Worm (Caenorhabditis elegans) whole organism, young adult: Measurements from ENCODE around the gene rfip-1.
A peak's percentile ranks its signal among the peaks of the same experiment; 100 is the strongest.

Source experiments
- B0336.3 ChIP-seq: fragments of 200-800 bp; sonication (Bioruptor generic); IDR thresholded peaks from 2 replicates; pipeline ENCODE4 v1.3.6; 2022; ENCODE audit warnings: missing genetic modification characterization, missing compliant biosample characterization
- C06A6.2 ChIP-seq: fragments of 200-800 bp; sonication (Bioruptor generic); conservative IDR thresholded peaks from 2 replicates; pipeline ENCODE4 v1.3.6; 2022; ENCODE audit warnings: missing genetic modification characterization, missing compliant biosample characterization
- C17E4.6 ChIP-seq: fragments of 200-800 bp; sonication (Bioruptor generic); IDR thresholded peaks from 2 replicates; pipeline ENCODE4 v1.3.6; 2022; ENCODE audit warnings: missing genetic modification reagents, missing genetic modification characterization, missing compliant biosample characterization
- D2030.7 ChIP-seq: fragments of 200-800 bp; sonication (Bioruptor generic); IDR thresholded peaks from 2 replicates; pipeline ENCODE4 v1.3.6; 2022; ENCODE audit warnings: missing genetic modification reagents, missing genetic modification characterization, missing compliant biosample characterization
- F10E7.11 ChIP-seq: sonication (generic microtip); optimal IDR thresholded peaks from 2 replicates; lab custom pipeline; 2017; ENCODE audit warnings: mild to moderate bottlenecking, missing genetic modification characterization, moderate library complexity, missing compliant biosample characterization
- F55B11.4 ChIP-seq: sonication (generic microtip); optimal IDR thresholded peaks from 2 replicates; lab custom pipeline; 2016; ENCODE audit warnings: missing compliant biosample characterization, missing genetic modification characterization, borderline replicate concordance; ENCODE audit not compliant: insufficient read depth
- F57C9.4 ChIP-seq: sonication (generic microtip); optimal IDR thresholded peaks from 2 replicates; lab custom pipeline; 2017; ENCODE audit warnings: mild to moderate bottlenecking, missing genetic modification characterization, missing compliant biosample characterization
- K12H6.12 ChIP-seq: fragments of 200-800 bp; sonication (Bioruptor generic); optimal IDR thresholded peaks from 2 replicates; lab custom pipeline; 2018; ENCODE audit warnings: mild to moderate bottlenecking, missing genetic modification characterization, missing compliant biosample characterization
- akir-1 ChIP-seq: fragments of 200-800 bp; sonication (Bioruptor generic); optimal IDR thresholded peaks from 2 replicates; lab custom pipeline; 2018; ENCODE audit warnings: mild to moderate bottlenecking, missing genetic modification characterization, moderate library complexity, missing compliant biosample characterization
- aptf-3 ChIP-seq: fragments of 200-800 bp; sonication (Bioruptor generic); IDR thresholded peaks from 2 replicates; pipeline ENCODE4 v1.3.6; 2022; ENCODE audit warnings: missing genetic modification characterization, missing compliant biosample characterization
- attf-6 ChIP-seq: fragments of 200-800 bp; sonication (Bioruptor generic); IDR thresholded peaks from 2 replicates; pipeline ENCODE4 v1.3.6; 2022; ENCODE audit warnings: missing genetic modification reagents, missing genetic modification characterization, missing compliant biosample characterization
- bed-1 ChIP-seq: fragments of 200-800 bp; sonication (Bioruptor generic); IDR thresholded peaks from 2 replicates; pipeline ENCODE4 v1.3.6; 2022; ENCODE audit warnings: missing genetic modification reagents, missing genetic modification characterization, missing compliant biosample characterization
- cebp-1 ChIP-seq, 2 experiments: fragments of 200-800 bp in 1 of 2; sonication (Bioruptor generic) in 1 of 2; sonication (generic microtip) in 1 of 2; IDR thresholded peaks in 1 of 2; optimal IDR thresholded peaks in 1 of 2; 2 replicates each; pipeline versions ENCODE4 v1.3.6 to Lab custom; 2017 to 2022; ENCODE audit warnings: missing compliant biosample characterization in 2 of 2, missing genetic modification characterization in 2 of 2, mild to moderate bottlenecking in 1 of 2, missing genetic modification reagents in 1 of 2, moderate library complexity in 1 of 2
- ceh-100 ChIP-seq: fragments of 200-800 bp; sonication (Bioruptor generic); IDR thresholded peaks from 2 replicates; pipeline ENCODE4 v1.3.6; 2022; ENCODE audit warnings: missing genetic modification reagents, missing genetic modification characterization, missing compliant biosample characterization
- ceh-27 ChIP-seq: fragments of 200-800 bp; sonication (Bioruptor generic); optimal IDR thresholded peaks from 2 replicates; lab custom pipeline; 2018; ENCODE audit warnings: mild to moderate bottlenecking, missing genetic modification characterization, moderate library complexity, missing compliant biosample characterization
- ceh-40 ChIP-seq: fragments of 200-800 bp; sonication (Bioruptor generic); IDR thresholded peaks from 2 replicates; pipeline ENCODE4 v1.3.6; 2022; ENCODE audit warnings: missing genetic modification characterization, missing compliant biosample characterization
- ceh-58 ChIP-seq: fragments of 200-800 bp; sonication (Bioruptor generic); IDR thresholded peaks from 2 replicates; pipeline ENCODE4 v1.3.6; 2022; ENCODE audit warnings: missing genetic modification characterization, missing compliant biosample characterization
- chd-7 ChIP-seq: sonication (generic microtip); optimal IDR thresholded peaks from 2 replicates; lab custom pipeline; 2016; ENCODE audit warnings: mild to moderate bottlenecking, missing genetic modification characterization, moderate library complexity, missing compliant biosample characterization
- egl-18 ChIP-seq: fragments of 200-800 bp; sonication (Bioruptor generic); IDR thresholded peaks from 2 replicates; pipeline ENCODE4 v1.3.6; 2022; ENCODE audit warnings: missing genetic modification reagents, missing genetic modification characterization, missing compliant biosample characterization
- egl-44 ChIP-seq: fragments of 200-800 bp; sonication (Bioruptor generic); IDR thresholded peaks from 2 replicates; pipeline ENCODE4 v1.3.6; 2022; ENCODE audit warnings: missing genetic modification reagents, missing genetic modification characterization, missing compliant biosample characterization
- egrh-3 ChIP-seq: fragments of 200-800 bp; sonication (Bioruptor generic); IDR thresholded peaks from 2 replicates; pipeline ENCODE4 v1.3.6; 2022; ENCODE audit warnings: missing genetic modification reagents, missing genetic modification characterization, missing compliant biosample characterization
- ets-4 ChIP-seq: fragments of 200-800 bp; sonication (Bioruptor generic); optimal IDR thresholded peaks from 2 replicates; lab custom pipeline; 2018; ENCODE audit warnings: mild to moderate bottlenecking, missing genetic modification characterization, missing compliant biosample characterization
- fkh-3 ChIP-seq: sonication (generic microtip); optimal IDR thresholded peaks from 2 replicates; lab custom pipeline; 2016; ENCODE audit warnings: mild to moderate bottlenecking, missing genetic modification characterization, missing compliant biosample characterization
- hlh-26 ChIP-seq: fragments of 200-800 bp; sonication (Bioruptor generic); conservative IDR thresholded peaks from 2 replicates; pipeline ENCODE4 v1.3.6; 2022; ENCODE audit warnings: missing genetic modification reagents, missing genetic modification characterization, missing compliant biosample characterization
- hrde-1 ChIP-seq: sonication (generic microtip); optimal IDR thresholded peaks from 2 replicates; lab custom pipeline; 2016; ENCODE audit warnings: missing genetic modification characterization, mild to moderate bottlenecking, missing compliant biosample characterization, moderate library complexity, missing genotype, missing genetic modification reagents, borderline replicate concordance
- lag-1 ChIP-seq: fragments of 200-800 bp; sonication (Bioruptor generic); IDR thresholded peaks from 2 replicates; pipeline ENCODE4 v1.3.6; 2022; ENCODE audit warnings: missing genetic modification reagents, missing genetic modification characterization, missing compliant biosample characterization
- let-526 ChIP-seq: fragments of 200-800 bp; sonication (Bioruptor generic); IDR thresholded peaks from 2 replicates; pipeline ENCODE4 v1.3.6; 2022; ENCODE audit warnings: missing genetic modification reagents, missing genetic modification characterization, missing compliant biosample characterization
- let-607 ChIP-seq, 2 experiments: fragments of 200-800 bp in 1 of 2; sonication (Bioruptor generic) in 1 of 2; sonication (generic microtip) in 1 of 2; optimal IDR thresholded peaks; 2 replicates each; lab custom pipeline; 2016 to 2018; ENCODE audit warnings: mild to moderate bottlenecking in 2 of 2, missing compliant biosample characterization in 2 of 2, missing genetic modification characterization in 2 of 2, moderate library complexity in 2 of 2, missing genotype in 1 of 2
- lin-26 ChIP-seq: fragments of 200-800 bp; sonication (Bioruptor generic); IDR thresholded peaks from 2 replicates; pipeline ENCODE4 v1.3.6; 2022; ENCODE audit warnings: missing genetic modification reagents, missing genetic modification characterization, missing compliant biosample characterization
- lin-40 ChIP-seq: sonication (generic microtip); optimal IDR thresholded peaks from 2 replicates; lab custom pipeline; 2016; ENCODE audit warnings: missing genetic modification characterization, mild to moderate bottlenecking, missing compliant biosample characterization, missing genotype, missing genetic modification reagents
- lsy-27 ChIP-seq: sonication (generic microtip); optimal IDR thresholded peaks from 2 replicates; lab custom pipeline; 2017; ENCODE audit warnings: missing genetic modification characterization, mild to moderate bottlenecking, missing compliant biosample characterization, antibody characterized with exemption, missing genotype, borderline replicate concordance; ENCODE audit not compliant: insufficient read depth
- madf-3 ChIP-seq: fragments of 200-800 bp; sonication (Bioruptor generic); IDR thresholded peaks from 2 replicates; pipeline ENCODE4 v1.3.6; 2022; ENCODE audit warnings: missing genetic modification reagents, missing genetic modification characterization, missing compliant biosample characterization
- mxl-1 ChIP-seq: sonication (generic microtip); optimal IDR thresholded peaks from 2 replicates; lab custom pipeline; 2016; ENCODE audit warnings: missing genetic modification characterization, missing compliant biosample characterization
- nfya-1 ChIP-seq: sonication (generic microtip); optimal IDR thresholded peaks from 2 replicates; lab custom pipeline; 2017; ENCODE audit warnings: antibody characterized with exemption, missing compliant biosample characterization, missing genetic modification characterization, borderline replicate concordance; ENCODE audit not compliant: insufficient read depth
- nfyb-1 ChIP-seq: fragments of 200-800 bp; sonication (Bioruptor generic); IDR thresholded peaks from 2 replicates; pipeline ENCODE4 v1.3.6; 2022; ENCODE audit warnings: missing genetic modification reagents, missing genetic modification characterization, missing compliant biosample characterization
- nhr-27 ChIP-seq: fragments of 200-800 bp; sonication (Bioruptor generic); optimal IDR thresholded peaks from 2 replicates; lab custom pipeline; 2018; ENCODE audit warnings: mild to moderate bottlenecking, missing genetic modification characterization, moderate library complexity, missing compliant biosample characterization
- pbrm-1 ChIP-seq: fragments of 200-800 bp; sonication (Bioruptor generic); IDR thresholded peaks from 2 replicates; pipeline ENCODE4 v1.3.6; 2022; ENCODE audit warnings: missing genetic modification reagents, missing genetic modification characterization, missing compliant biosample characterization
- pha-4 ChIP-seq: fragments of 150-350 bp; sonication (generic microtip); optimal IDR thresholded peaks from 2 replicates; lab custom pipeline; 2014; ENCODE audit warnings: missing biosample characterization, missing genetic modification reagents, missing genetic modification characterization
- rcor-1 ChIP-seq: fragments of 200-800 bp; sonication (Bioruptor generic); IDR thresholded peaks from 2 replicates; pipeline ENCODE4 v1.3.6; 2022; ENCODE audit warnings: missing genetic modification reagents, missing genetic modification characterization, missing compliant biosample characterization
- sdz-38 ChIP-seq: sonication (generic microtip); optimal IDR thresholded peaks from 2 replicates; lab custom pipeline; 2016; ENCODE audit warnings: missing genotype, missing genetic modification characterization, missing compliant biosample characterization
- sptf-2 ChIP-seq: fragments of 200-800 bp; sonication (Bioruptor generic); optimal IDR thresholded peaks from 2 replicates; lab custom pipeline; 2018; ENCODE audit warnings: mild to moderate bottlenecking, missing genetic modification characterization, missing compliant biosample characterization
- tbx-9 ChIP-seq: sonication (generic microtip); optimal IDR thresholded peaks from 2 replicates; lab custom pipeline; 2016; ENCODE audit warnings: borderline replicate concordance, missing genetic modification characterization, inconsistent platforms, missing compliant biosample characterization
- tlf-1 ChIP-seq: fragments of 200-800 bp; sonication (Bioruptor generic); optimal IDR thresholded peaks from 2 replicates; lab custom pipeline; 2018; ENCODE audit warnings: mild to moderate bottlenecking, missing genetic modification characterization, missing compliant biosample characterization
- unc-130 ChIP-seq: sonication (generic microtip); optimal IDR thresholded peaks from 2 replicates; lab custom pipeline; 2016; ENCODE audit warnings: missing genetic modification reagents, missing genetic modification characterization, missing compliant biosample characterization
- xnd-1 ChIP-seq: sonication (generic microtip); optimal IDR thresholded peaks from 2 replicates; lab custom pipeline; 2016; ENCODE audit warnings: missing genotype, missing genetic modification reagents, missing genetic modification characterization, missing compliant biosample characterization
- ztf-26 ChIP-seq: sonication (generic microtip); optimal IDR thresholded peaks from 2 replicates; lab custom pipeline; 2017; ENCODE audit warnings: missing genetic modification characterization, missing compliant biosample characterization
- ztf-6 ChIP-seq: fragments of 200-800 bp; sonication (Bioruptor generic); IDR thresholded peaks from 2 replicates; pipeline ENCODE4 v1.3.6; 2022; ENCODE audit warnings: missing genetic modification reagents, missing genetic modification characterization, missing compliant biosample characterization

Gene rfip-1

DNA sequence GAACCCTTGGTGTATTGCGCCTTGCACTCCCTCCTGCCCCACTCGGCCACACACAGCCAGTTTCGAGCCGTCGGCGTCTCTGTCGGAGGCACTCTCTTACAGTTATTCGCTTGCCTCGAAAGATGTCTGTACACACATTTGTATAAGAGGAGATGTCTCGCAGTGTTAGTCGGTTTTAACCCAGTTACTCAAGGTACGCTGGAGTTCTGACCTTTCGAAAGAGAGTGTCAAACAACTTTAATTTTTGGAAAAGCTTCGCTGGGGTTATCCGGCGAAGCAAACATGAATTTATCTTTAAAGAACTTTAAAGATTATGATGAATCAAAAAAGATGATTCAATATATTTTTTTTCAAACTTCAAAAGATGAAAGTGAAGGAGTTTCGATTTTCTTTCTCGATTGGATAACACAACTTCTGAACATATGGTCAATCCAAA is 39.6 kb upstream of the rfip-1 start (continued):
- TF ChIP-seq hlh-26 = no peak
- peak; percentile 99 for TF ChIP-seq ceh-27 (GFP tag; lab: Kevin White, UChicago)
- TF ChIP-seq attf-6 (GFP tag; lab: Robert Waterston, UW) = peak; percentile 100
- TF ChIP-seq chd-7 = peak; percentile 100
- TF ChIP-seq tlf-1 (GFP tag; lab: Kevin White, UChicago) = peak; percentile 99
- peak; percentile 99 for TF ChIP-seq lin-40 (tag; lab: Kevin White, UChicago)
- peak; percentile 80 for TF ChIP-seq ceh-40 (GFP tag; lab: Robert Waterston, UW)
- peak; percentile 96 for TF ChIP-seq lin-26 (GFP tag; lab: Robert Waterston, UW)
- TF ChIP-seq D2030.7 = peak; percentile 99
- TF ChIP-seq ets-4 (GFP tag; lab: Kevin White, UChicago) = peak; percentile 94
- TF ChIP-seq tbx-9 (tag; lab: Kevin White, UChicago) = no peak
- peak; percentile 94 for TF ChIP-seq unc-130 (GFP tag; lab: Kevin White, UChicago)
- peak; percentile 93 for TF ChIP-seq nhr-27 (tag; lab: Kevin White, UChicago)
- TF ChIP-seq egrh-3 (GFP tag; lab: Robert Waterston, UW) = peak; percentile 84
- TF ChIP-seq nfyb-1 (GFP tag; lab: Robert Waterston, UW) = peak; percentile 99
- peak; percentile 59 for TF ChIP-seq sdz-38 (tag; lab: Kevin White, UChicago)
- TF ChIP-seq ztf-6 (GFP tag; lab: Robert Waterston, UW) = peak; percentile 95
- TF ChIP-seq C06A6.2 (GFP tag; lab: Robert Waterston, UW) = peak; percentile 99
- peak; percentile 98 for TF ChIP-seq ztf-26 (tag; lab: Kevin White, UChicago)
- TF ChIP-seq B0336.3 (GFP tag; lab: Robert Waterston, UW) = peak; percentile 100
- peak; percentile 99 for TF ChIP-seq rcor-1 (GFP tag; lab: Robert Waterston, UW)
- peak; percentile 87 for TF ChIP-seq mxl-1 (tag; lab: Kevin White, UChicago)
- TF ChIP-seq let-526 = peak; percentile 97
- TF ChIP-seq hrde-1 (tag; lab: Kevin White, UChicago) = peak; percentile 94
- peak; percentile 99 for TF ChIP-seq K12H6.12 (tag; lab: Kevin White, UChicago)
- TF ChIP-seq lag-1 (GFP tag; lab: Robert Waterston, UW) = peak; percentile 94
- TF ChIP-seq egl-44 (GFP tag; lab: Robert Waterston, UW) = peak; percentile 95
- peak; percentile 95 for TF ChIP-seq madf-3 (GFP tag; lab: Robert Waterston, UW)
- TF ChIP-seq C17E4.6 (GFP tag; lab: Robert Waterston, UW) = peak; percentile 99
- peak; percentile 83 for TF ChIP-seq akir-1 (GFP tag; lab: Kevin White, UChicago)
- peak; percentile 81 for TF ChIP-seq aptf-3
- TF ChIP-seq nfya-1 = no peak
- peak; percentile 95 for TF ChIP-seq egl-18
- peak; percentile 86 for TF ChIP-seq fkh-3
- peak; percentile 99 for TF ChIP-seq pha-4 (tag; lab: Kevin White, UChicago)
- TF ChIP-seq F10E7.11 (tag; lab: Kevin White, UChicago) = peak; percentile 88
- peak; percentile 93 for TF ChIP-seq lsy-27
- TF ChIP-seq bed-1 (GFP tag; lab: Robert Waterston, UW) = peak; percentile 77; the same call in 1 of the 2 replicates
- peak; percentile 91 for TF ChIP-seq cebp-1 (GFP tag; IDR thresholded peaks at IDR 0.05; lab: Robert Waterston, UW)
- TF ChIP-seq cebp-1 (tag; optimal IDR thresholded peaks at IDR 0.05; lab: Kevin White, UChicago) = peak; percentile 98
- TF ChIP-seq ceh-58 (GFP tag; lab: Robert Waterston, UW) = peak; percentile 61; the same call in 1 of the 2 replicates
- peak; percentile 71 for TF ChIP-seq xnd-1
- TF ChIP-seq F55B11.4 (tag; lab: Kevin White, UChicago) = no peak
- TF ChIP-seq ceh-100 (GFP tag; lab: Robert Waterston, UW) = peak; percentile 95
- peak; percentile 96 for TF ChIP-seq F57C9.4 (tag; lab: Kevin White, UChicago)
- TF ChIP-seq let-607 (tag; optimal IDR thresholded peaks at IDR 0.05; lab: Kevin White, UChicago) = peak; percentile 83 to 94
- peak; percentile 91 for TF ChIP-seq sptf-2 (GFP tag; lab: Kevin White, UChicago)
- peak; percentile 100 for TF ChIP-seq pbrm-1 (GFP tag; lab: Robert Waterston, UW)
